Fruit fly (Drosophila melanogaster) whole organism: ENCODE data around the gene Tk.

Experiments
- CG8478 ChIP-seq: fragments of >200 bp; optimal IDR thresholded peaks from 2 replicates; lab custom pipeline; 2018; ENCODE audit warnings: inconsistent platforms
- Dll ChIP-seq: fragments of >200 bp; optimal IDR thresholded peaks from 2 replicates; lab custom pipeline; 2017
- EcR ChIP-seq, 2 experiments: fragments of >200 bp; optimal IDR thresholded peaks; 2 replicates each; lab custom pipeline; 2017; ENCODE audit warnings: missing biosample characterization in 2 of 2, missing genetic modification characterization in 2 of 2, missing genetic modification reagents in 2 of 2
- pan ChIP-seq: fragments of >200 bp; optimal IDR thresholded peaks from 2 replicates; lab custom pipeline; 2017
- psq ChIP-seq: fragments of >200 bp; optimal IDR thresholded peaks from 2 replicates; lab custom pipeline; 2017

DNA sequence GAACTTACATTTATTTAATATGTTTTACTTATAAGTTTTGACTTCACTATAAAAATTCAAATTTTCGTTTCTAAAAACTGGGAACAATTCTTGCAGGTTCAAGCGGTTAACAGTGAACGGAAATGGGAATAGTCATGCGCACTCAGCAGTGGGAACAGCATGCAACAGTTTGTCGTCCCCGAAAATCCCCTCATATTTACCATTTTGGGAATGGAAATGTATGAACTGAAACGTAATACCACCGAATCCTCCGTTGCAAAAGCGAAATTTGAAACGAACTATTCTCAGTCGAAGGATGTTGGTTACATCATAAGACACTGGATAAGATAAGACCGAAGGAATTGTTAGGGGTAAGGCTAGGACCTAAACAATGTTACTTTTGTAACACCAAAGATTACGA, 15.7 kb upstream of the Tk start:
- TF ChIP-seq CG8478 (lab: Kevin White, UChicago) (no peak), psq (lab: Kevin White, UChicago) (no peak), pan (lab: Kevin White, UChicago) (no peak), EcR (GFP tag; optimal IDR thresholded peaks at IDR 0.05; lab: Kevin White, UChicago) (no peak), Dll (no peak)
